Worm (Caenorhabditis elegans): ENCODE results near the gene egl-1.

- TF ChIP-seq pha-4 (tag; optimal IDR thresholded peaks at IDR 0.05) (no peak), madf-2 (tag; optimal IDR thresholded peaks at IDR 0.05) (no peak), rnt-1 (tag; optimal IDR thresholded peaks at IDR 0.05) (no peak)
These were observed 16.5 kb upstream of the egl-1 start for ce11 chrV:14448669-14449068.

Data from whole organism, late embryonic.